Worm (Caenorhabditis elegans): ENCODE measurements around the gene cisd-3.2.

- no peak for TF ChIP-seq him-1 (tag; optimal IDR thresholded peaks at IDR 0.05)
- TF ChIP-seq W03F9.2 (tag; optimal IDR thresholded peaks at IDR 0.05), result no peak
- TF ChIP-seq dao-5 (tag; optimal IDR thresholded peaks at IDR 0.05), result no peak
These were observed 20.4 kb upstream of the cisd-3.2 start for ce11 chrIII:1519906-1520305.

Measured in whole organism, L4/young adult.